Fruit fly (Drosophila melanogaster): ENCODE data around the gene ncm.

dm6 chr2L:18466669-18467068 is 17.9 kb upstream of the ncm start:
- TF ChIP-seq CG8478 (optimal IDR thresholded peaks at IDR 0.05) (no peak), CTCF (optimal IDR thresholded peaks at IDR 0.05) (no peak)
